Worm (Caenorhabditis elegans) whole organism, young adult: Measurements from ENCODE around the gene T08G5.3.

Source experiments
- B0019.2 ChIP-seq: fragments of 200-800 bp; sonication (Bioruptor generic); conservative IDR thresholded peaks from 2 replicates; pipeline ENCODE4 v1.3.6; 2022; ENCODE audit warnings: missing genetic modification reagents, missing genetic modification characterization, missing compliant biosample characterization
- D2030.7 ChIP-seq: fragments of 200-800 bp; sonication (Bioruptor generic); IDR thresholded peaks from 2 replicates; pipeline ENCODE4 v1.3.6; 2022; ENCODE audit warnings: missing genetic modification reagents, missing genetic modification characterization, missing compliant biosample characterization
- F52B5.7 ChIP-seq: sonication (generic microtip); optimal IDR thresholded peaks from 2 replicates; lab custom pipeline; 2016; ENCODE audit warnings: mild to moderate bottlenecking, missing genetic modification characterization, missing compliant biosample characterization
- Y95B8A.8 ChIP-seq: fragments of 200-800 bp; sonication (Bioruptor generic); IDR thresholded peaks from 2 replicates; pipeline ENCODE4 v1.3.6; 2022; ENCODE audit warnings: missing genetic modification reagents, missing genetic modification characterization, missing compliant biosample characterization
- aptf-2 ChIP-seq: fragments of 200-800 bp; sonication (Bioruptor generic); conservative IDR thresholded peaks from 2 replicates; pipeline ENCODE4 v1.3.6; 2022; ENCODE audit warnings: missing genetic modification reagents, missing genetic modification characterization, missing compliant biosample characterization
- dpl-1 ChIP-seq: fragments of 150-350 bp; optimal IDR thresholded peaks from 2 replicates; lab custom pipeline; 2014; ENCODE audit warnings: missing biosample characterization, missing genetic modification reagents, missing genetic modification characterization
- hrde-1 ChIP-seq: sonication (generic microtip); optimal IDR thresholded peaks from 2 replicates; lab custom pipeline; 2016; ENCODE audit warnings: missing genetic modification characterization, mild to moderate bottlenecking, missing compliant biosample characterization, moderate library complexity, missing genotype, missing genetic modification reagents, borderline replicate concordance
- let-607 ChIP-seq, 2 experiments: fragments of 200-800 bp in 1 of 2; sonication (Bioruptor generic) in 1 of 2; sonication (generic microtip) in 1 of 2; optimal IDR thresholded peaks; 2 replicates each; lab custom pipeline; 2016 to 2018; ENCODE audit warnings: mild to moderate bottlenecking in 2 of 2, missing compliant biosample characterization in 2 of 2, missing genetic modification characterization in 2 of 2, moderate library complexity in 2 of 2, missing genotype in 1 of 2
- lin-40 ChIP-seq: sonication (generic microtip); optimal IDR thresholded peaks from 2 replicates; lab custom pipeline; 2016; ENCODE audit warnings: missing genetic modification characterization, mild to moderate bottlenecking, missing compliant biosample characterization, missing genotype, missing genetic modification reagents
- snpc-4 ChIP-seq, 5 experiments: fragments of 150-350 bp in 1 of 5; sonication (generic microtip) in 4 of 5; optimal IDR thresholded peaks; 2 replicates each; lab custom pipeline; 2014 to 2018; ENCODE audit warnings: missing genetic modification characterization in 5 of 5, missing biosample characterization in 3 of 5, antibody characterized with exemption in 2 of 5, mild to moderate bottlenecking in 2 of 5, missing compliant biosample characterization in 2 of 5, missing genotype in 2 of 5, moderate library complexity in 2 of 5, missing genetic modification reagents in 1 of 5
- tbx-9 ChIP-seq: sonication (generic microtip); optimal IDR thresholded peaks from 2 replicates; lab custom pipeline; 2016; ENCODE audit warnings: borderline replicate concordance, missing genetic modification characterization, inconsistent platforms, missing compliant biosample characterization
- zfh-2 ChIP-seq: fragments of 200-800 bp; sonication (Bioruptor generic); conservative IDR thresholded peaks from 2 replicates; pipeline ENCODE4 v1.3.6; 2022; ENCODE audit warnings: missing genetic modification reagents, missing genetic modification characterization, missing compliant biosample characterization

DNA sequence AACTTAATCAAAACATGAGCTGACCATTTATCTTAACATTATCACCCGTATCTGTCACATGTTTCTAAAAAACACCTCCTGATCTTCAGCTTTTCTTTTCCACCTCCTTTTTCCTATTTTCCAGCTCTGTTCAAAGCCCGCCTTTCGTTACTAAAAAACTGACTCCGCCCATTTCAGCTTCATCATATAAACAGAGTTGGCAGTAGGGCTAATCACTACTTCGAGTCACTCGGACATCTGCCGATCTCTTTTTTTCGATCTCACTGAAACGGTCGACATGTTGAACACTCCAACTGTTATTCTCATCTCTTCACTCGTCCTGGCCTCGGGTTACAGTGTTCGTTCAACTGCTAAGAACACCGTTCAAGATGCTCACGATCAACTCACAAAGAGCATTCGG, 34.8 kb downstream of the T08G5.3 start, which contains the start of gene droe-4:
- TF ChIP-seq Y95B8A.8 (GFP tag; lab: Robert Waterston, UW) (no peak), let-607 (tag; optimal IDR thresholded peaks at IDR 0.05; lab: Kevin White, UChicago) (no peak), zfh-2 (GFP tag; lab: Robert Waterston, UW) (no peak), tbx-9 (tag; lab: Kevin White, UChicago) (no peak), dpl-1 (GFP tag; lab: Kevin White, UChicago) (no peak), hrde-1 (tag; lab: Kevin White, UChicago) (no peak), F52B5.7 (tag; lab: Kevin White, UChicago) (no peak), B0019.2 (GFP tag; lab: Robert Waterston, UW) (no peak), D2030.7 (GFP tag; lab: Robert Waterston, UW) (no peak), aptf-2 (GFP tag; lab: Robert Waterston, UW) (no peak), snpc-4 (GFP tag; optimal IDR thresholded peaks at IDR 0.05; lab: Kevin White, UChicago) (no peak), snpc-4 (tag; optimal IDR thresholded peaks at IDR 0.05; lab: Kevin White, UChicago) (no peak), lin-40 (tag; lab: Kevin White, UChicago) (no peak)
